Worm (Caenorhabditis elegans) whole organism, late embryonic: ENCODE data around the gene metl-5.

Experiments
- ceh-18 ChIP-seq: sonication (generic microtip); optimal IDR thresholded peaks from 2 replicates; lab custom pipeline; 2016; ENCODE audit warnings: missing genetic modification characterization, missing compliant biosample characterization
- dve-1 ChIP-seq: sonication (generic microtip); optimal IDR thresholded peaks from 2 replicates; lab custom pipeline; 2017; ENCODE audit warnings: antibody characterized with exemption, mild to moderate bottlenecking, missing genetic modification characterization, missing compliant biosample characterization
- pag-3 ChIP-seq: sonication (generic microtip); optimal IDR thresholded peaks from 2 replicates; lab custom pipeline; 2016; ENCODE audit warnings: missing compliant biosample characterization, missing genetic modification characterization, borderline replicate concordance
- tbx-2 ChIP-seq: sonication (generic microtip); optimal IDR thresholded peaks from 2 replicates; lab custom pipeline; 2016; ENCODE audit warnings: missing genetic modification characterization, missing compliant biosample characterization

DNA sequence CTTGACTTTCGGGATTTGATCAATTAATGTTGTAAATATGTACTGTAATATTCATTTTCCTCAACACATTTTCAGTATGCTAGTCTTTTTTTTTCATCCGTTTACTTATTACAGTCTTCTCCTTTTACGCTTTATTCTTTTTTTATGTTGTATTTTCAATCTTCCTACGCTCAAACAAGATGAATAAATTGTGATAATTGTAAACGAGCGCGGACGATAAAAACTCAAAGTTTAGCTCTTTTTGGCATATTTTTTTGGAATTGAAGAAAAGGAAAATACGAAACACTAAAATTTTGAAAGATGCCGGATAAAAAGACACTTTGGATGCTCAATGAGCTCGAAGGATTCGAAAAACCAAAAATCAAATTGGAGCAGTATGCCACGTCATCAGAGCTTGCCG lies at the start of gene metl-5:
- TF ChIP-seq pag-3 (tag; lab: Kevin White, UChicago) (no peak), tbx-2 (tag; lab: Kevin White, UChicago) (no peak), dve-1 (tag; lab: Kevin White, UChicago) (no peak), ceh-18 (no peak)
